Fruit fly (Drosophila melanogaster) whole organism: ENCODE measurements around the gene msps.

Experiments
- CG8478 ChIP-seq: fragments of >200 bp; optimal IDR thresholded peaks from 2 replicates; lab custom pipeline; 2018; ENCODE audit warnings: inconsistent platforms
- Dll ChIP-seq: fragments of >200 bp; optimal IDR thresholded peaks from 2 replicates; lab custom pipeline; 2017
- EcR ChIP-seq, 2 experiments: fragments of >200 bp; optimal IDR thresholded peaks; 2 replicates each; lab custom pipeline; 2017; ENCODE audit warnings: missing biosample characterization in 2 of 2, missing genetic modification characterization in 2 of 2, missing genetic modification reagents in 2 of 2
- pan ChIP-seq: fragments of >200 bp; optimal IDR thresholded peaks from 2 replicates; lab custom pipeline; 2017
- psq ChIP-seq: fragments of >200 bp; optimal IDR thresholded peaks from 2 replicates; lab custom pipeline; 2017
- usp ChIP-seq: fragments of >200 bp; optimal IDR thresholded peaks from 2 replicates; lab custom pipeline; 2017; ENCODE audit warnings: missing biosample characterization, missing genetic modification characterization, mixed read lengths

Gene msps

DNA sequence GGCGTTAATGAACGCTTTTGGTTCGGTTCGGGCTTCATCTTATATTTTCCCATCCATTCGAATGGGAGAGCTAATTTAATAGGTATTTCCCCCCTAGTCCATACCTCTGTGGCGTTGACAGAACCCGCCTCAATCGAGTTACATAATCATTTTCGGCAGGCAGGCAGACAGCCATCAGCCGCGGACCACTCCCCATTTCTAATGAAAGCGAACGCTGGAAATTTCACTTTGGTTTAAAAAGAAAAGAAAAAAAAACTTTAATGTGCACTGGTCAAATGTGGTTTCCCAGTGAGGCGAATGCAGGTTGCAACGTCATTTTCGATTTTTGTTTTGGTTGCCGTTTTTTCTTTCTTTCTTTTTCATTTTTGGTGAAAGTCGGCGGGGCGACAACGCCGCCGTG is 31.8 kb downstream of the msps start:
- no peak for TF ChIP-seq EcR (GFP tag; optimal IDR thresholded peaks at IDR 0.05; lab: Kevin White, UChicago)
- TF ChIP-seq CG8478 (lab: Kevin White, UChicago) = no peak
- no peak for TF ChIP-seq Dll (lab: Kevin White, UChicago)
- TF ChIP-seq psq = no peak
- no peak for TF ChIP-seq pan
- no peak for TF ChIP-seq usp

DNA sequence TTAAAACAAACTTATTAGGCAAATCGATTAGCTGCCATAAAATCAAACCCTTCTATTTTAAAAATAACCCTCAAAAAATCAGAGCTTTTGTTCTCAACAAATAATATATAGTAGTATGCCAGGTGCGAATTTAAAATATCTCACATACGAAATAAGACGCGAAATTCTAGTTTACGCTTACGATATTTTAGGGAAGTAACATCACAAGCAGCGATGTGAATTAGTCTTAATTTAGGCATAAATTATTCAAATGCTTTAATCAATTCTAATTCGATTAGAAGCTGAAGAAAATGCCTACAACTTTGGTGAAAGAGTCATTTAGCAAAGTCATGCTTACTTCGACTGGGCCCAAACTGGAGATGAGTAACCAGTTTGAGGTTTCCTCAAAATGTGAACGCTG is 33.0 kb downstream of the msps start, which contains the start of gene sxe2:
Gene sxe2 (plus strand): TSS at position 301 of the 400 bp plus-strand sequence.
- TF ChIP-seq CG8478 (lab: Kevin White, UChicago) (no peak), pan (no peak), psq (no peak), Dll (lab: Kevin White, UChicago) (no peak), EcR (GFP tag; optimal IDR thresholded peaks at IDR 0.05; lab: Kevin White, UChicago) (no peak), usp (no peak)

dm6 chr3R:16091910-16092627 is 41.5 kb downstream of the msps start:
- TF ChIP-seq EcR (GFP tag; optimal IDR thresholded peaks at IDR 0.05; lab: Kevin White, UChicago) (peak in 1 of 2 experiments; percentile 64), usp (no peak)

DNA sequence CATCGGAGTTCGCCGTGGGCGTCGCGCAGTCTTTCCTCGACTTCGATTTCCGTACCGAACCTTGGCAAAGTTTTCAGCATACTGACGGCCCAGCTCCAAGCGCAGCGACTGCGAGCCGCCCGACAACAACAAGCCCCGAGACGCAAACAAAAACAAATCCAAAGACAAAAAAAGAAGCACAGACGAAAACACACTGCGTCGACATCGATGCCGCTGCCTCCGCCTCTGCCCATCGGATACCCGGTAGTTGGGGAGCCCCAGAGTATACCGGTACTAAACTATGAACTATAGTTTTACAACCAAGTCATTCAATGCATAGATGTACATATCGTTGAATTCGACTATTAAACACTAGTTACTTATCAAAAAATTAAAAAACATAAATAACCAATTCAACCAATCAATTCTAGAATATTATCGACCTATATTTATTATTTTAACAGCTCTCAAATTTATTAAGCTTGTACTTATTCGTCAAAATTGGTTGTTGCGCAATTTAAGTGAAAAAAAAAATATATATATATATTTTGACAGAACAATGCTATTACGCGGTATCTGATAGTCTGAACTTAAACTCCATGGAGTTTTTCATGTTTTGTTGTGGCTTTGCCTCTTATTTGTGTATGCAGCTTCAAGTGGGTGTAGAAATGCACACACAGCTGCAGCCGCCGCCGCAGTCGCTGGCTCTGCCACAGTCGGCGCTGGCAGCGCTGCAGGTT is 43.6 kb downstream of the msps start:
- TF ChIP-seq Dll (lab: Kevin White, UChicago) (no peak), EcR (GFP tag; optimal IDR thresholded peaks at IDR 0.05; lab: Kevin White, UChicago) (no peak), CG8478 (lab: Kevin White, UChicago) (no peak), pan (peak; percentile 86)

DNA sequence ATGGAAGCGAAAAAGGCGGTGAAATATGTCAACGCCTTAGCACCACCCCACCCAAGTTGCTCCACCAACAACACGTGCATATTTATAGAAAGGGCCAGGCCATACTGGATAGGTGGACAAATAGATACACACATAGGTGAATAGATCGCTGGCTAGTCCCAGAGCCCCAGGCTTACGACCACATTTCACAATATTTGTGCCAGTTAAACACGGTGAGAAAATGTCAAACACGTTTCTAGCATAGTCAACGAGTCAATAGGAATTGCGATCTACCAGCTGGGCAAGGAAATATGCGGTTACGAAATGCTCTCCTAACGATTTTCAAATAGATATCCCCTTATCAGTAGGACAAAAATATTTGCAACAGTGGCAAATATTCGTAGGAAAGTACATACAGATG is 44.3 kb downstream of the msps start:
- no peak for TF ChIP-seq usp
- TF ChIP-seq EcR (GFP tag; optimal IDR thresholded peaks at IDR 0.05; lab: Kevin White, UChicago) = peak in 1 of 2 experiments; percentile 18
- TF ChIP-seq pan = no peak
- no peak for TF ChIP-seq Dll (lab: Kevin White, UChicago)
- no peak for TF ChIP-seq psq
- TF ChIP-seq CG8478 (lab: Kevin White, UChicago) = no peak

DNA sequence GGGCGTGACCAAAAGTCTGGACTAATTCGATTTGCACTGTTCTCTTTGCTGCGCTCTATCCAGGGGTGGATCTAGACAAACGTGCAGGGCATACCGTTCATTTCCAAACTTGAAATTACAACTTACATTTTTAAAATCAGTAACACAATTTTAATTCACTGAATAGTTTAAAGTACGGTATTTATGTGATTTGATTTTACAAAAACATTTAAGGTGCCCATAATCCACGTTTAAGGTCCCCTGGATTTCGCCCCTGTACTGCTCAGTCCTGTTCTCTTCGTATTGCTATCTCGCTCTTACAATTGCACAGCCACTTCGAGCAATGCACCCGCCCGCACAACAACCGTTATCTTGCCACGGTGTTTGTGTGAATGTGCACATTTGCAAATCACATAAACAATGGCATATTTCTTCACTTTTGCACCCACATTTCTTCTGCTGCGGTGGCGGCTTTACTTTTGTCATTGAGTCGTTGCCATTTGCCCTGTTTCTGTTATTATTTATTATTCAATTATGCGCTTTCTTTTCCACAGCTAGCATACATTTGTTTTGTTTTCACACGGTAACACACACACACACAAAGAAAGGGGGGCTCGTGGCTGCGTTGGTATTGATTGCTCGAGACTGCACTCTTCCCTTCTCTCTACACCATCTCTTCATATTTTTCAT is 47.2 kb downstream of the msps start:
- no peak for TF ChIP-seq usp
- TF ChIP-seq EcR (GFP tag; optimal IDR thresholded peaks at IDR 0.05; lab: Kevin White, UChicago) = peak; percentile 72 to 80
- TF ChIP-seq pan = no peak

- TF ChIP-seq psq = no peak
- no peak for TF ChIP-seq EcR (GFP tag; optimal IDR thresholded peaks at IDR 0.05; lab: Kevin White, UChicago)
- TF ChIP-seq usp = no peak
- TF ChIP-seq CG8478 (lab: Kevin White, UChicago) = no peak
- no peak for TF ChIP-seq pan
- no peak for TF ChIP-seq Dll (lab: Kevin White, UChicago)
Measured at dm6 chr3R:16098333-16099267, 48.0 kb downstream of the msps start, which contains the start of the genes Mhcl and Akt. Gene Mhcl (minus strand): TSS chr3R:16098761. Gene Akt (plus strand): TSS chr3R:16099228.

- TF ChIP-seq Dll (lab: Kevin White, UChicago) (no peak), psq (no peak), EcR (GFP tag; optimal IDR thresholded peaks at IDR 0.05; lab: Kevin White, UChicago) (no peak), pan (no peak), usp (no peak), CG8478 (lab: Kevin White, UChicago) (peak; percentile 95)
Measured at dm6 chr3R:16099268-16100240, 49.0 kb downstream of the msps start.

DNA sequence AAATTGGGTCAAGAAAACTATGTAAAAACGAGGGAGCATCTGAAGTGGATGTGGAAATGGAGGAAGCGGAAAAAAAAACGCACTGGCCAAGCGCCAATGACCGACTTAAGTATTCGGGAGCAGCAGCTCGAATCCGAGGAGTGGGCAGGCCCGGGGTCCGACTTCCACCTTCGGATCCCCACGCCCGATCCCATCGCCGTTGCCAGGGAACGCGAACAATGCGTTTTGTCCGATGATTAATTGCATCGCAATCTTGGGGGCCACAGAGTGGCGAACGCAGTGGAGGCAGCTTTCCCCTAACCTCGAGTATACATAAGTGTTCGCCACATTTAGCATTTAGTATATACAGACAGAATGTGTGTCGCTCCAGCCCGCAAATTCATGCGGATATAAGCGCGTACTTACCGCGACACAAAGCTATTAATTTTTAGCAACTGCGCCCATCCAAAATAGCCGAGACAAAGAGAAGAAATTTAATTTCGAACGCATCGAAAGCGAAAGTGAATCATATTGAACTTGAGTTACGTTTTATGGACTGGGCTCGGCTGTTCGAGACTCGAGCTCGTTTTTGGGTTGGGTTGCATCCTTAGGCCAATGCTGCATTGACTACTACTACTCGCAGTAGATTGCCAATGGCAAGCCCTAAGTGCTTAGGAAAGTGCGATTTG is 55.3 kb downstream of the msps start:
- no peak for TF ChIP-seq Dll (lab: Kevin White, UChicago)
- no peak for TF ChIP-seq CG8478 (lab: Kevin White, UChicago)
- no peak for TF ChIP-seq psq
- TF ChIP-seq pan = no peak
- TF ChIP-seq usp = no peak
- TF ChIP-seq EcR (GFP tag; optimal IDR thresholded peaks at IDR 0.05; lab: Kevin White, UChicago) = no peak
